Fruit fly (Drosophila melanogaster) whole organism, embryonic: ENCODE measurements around the gene TBC1D16.

Experiments used
- Abd-B ChIP-seq: fragments of 200-800 bp; sonication (Bioruptor generic); optimal IDR thresholded peaks from 2 replicates; lab custom pipeline; 2018; ENCODE audit warnings: missing biosample characterization, mild to moderate bottlenecking, missing genetic modification characterization, moderate library complexity
- B-H1 ChIP-seq: fragments of 200-800 bp; sonication (Bioruptor generic); IDR thresholded peaks from 3 replicates; pipeline ENCODE4 v1.3.6; 2022; ENCODE audit warnings: missing biosample characterization, missing genetic modification characterization
- Bteb2 ChIP-seq: fragments of 200-800 bp; sonication (Bioruptor generic); optimal IDR thresholded peaks from 2 replicates; lab custom pipeline; 2016; ENCODE audit warnings: missing biosample characterization, missing genetic modification characterization
- C15 ChIP-seq: fragments of 200-800 bp; sonication (Bioruptor generic); IDR thresholded peaks from 3 replicates; pipeline ENCODE4 v1.3.6; 2022; ENCODE audit warnings: missing biosample characterization, missing genetic modification characterization
- CG10543 ChIP-seq: fragments of 200-800 bp; sonication (Bioruptor generic); optimal IDR thresholded peaks from 3 replicates; lab custom pipeline; 2017; ENCODE audit warnings: missing biosample characterization, mild to moderate bottlenecking, missing genetic modification characterization, moderate library complexity
- CG12155 ChIP-seq: fragments of 200-800 bp; sonication (Bioruptor generic); optimal IDR thresholded peaks from 3 replicates; lab custom pipeline; 2016; ENCODE audit warnings: missing biosample characterization, missing genetic modification characterization
- CG12769 ChIP-seq: fragments of 200-800 bp; sonication (Bioruptor generic); optimal IDR thresholded peaks from 2 replicates; lab custom pipeline; 2019; ENCODE audit warnings: missing biosample characterization, mild to moderate bottlenecking, missing genetic modification characterization, moderate library complexity
- CG15514 ChIP-seq: fragments of 200-800 bp; sonication (Bioruptor generic); optimal IDR thresholded peaks from 3 replicates; lab custom pipeline; 2017; ENCODE audit warnings: missing biosample characterization, missing genetic modification characterization, mild to moderate bottlenecking, moderate library complexity, missing genetic modification reagents
- CG17186 ChIP-seq: fragments of 200-800 bp; sonication (Bioruptor generic); optimal IDR thresholded peaks from 3 replicates; lab custom pipeline; 2017; ENCODE audit warnings: missing biosample characterization, missing genetic modification reagents, missing genetic modification characterization
- CG2116 ChIP-seq: fragments of 200-800 bp; sonication (Bioruptor generic); optimal IDR thresholded peaks from 3 replicates; lab custom pipeline; 2018; ENCODE audit warnings: missing biosample characterization, mild to moderate bottlenecking, missing genetic modification characterization
- CG32767 ChIP-seq: fragments of 200-800 bp; sonication (Bioruptor generic); IDR thresholded peaks from 2 replicates; pipeline ENCODE4 v1.3.6; 2022; ENCODE audit warnings: missing biosample characterization, missing genetic modification characterization
- CG42726 ChIP-seq: fragments of 200-800 bp; sonication (Bioruptor generic); IDR thresholded peaks from 2 replicates; pipeline ENCODE4 v1.3.6; 2022; ENCODE audit warnings: missing biosample characterization, missing genetic modification characterization; ENCODE audit not compliant: partially characterized antibody
- CG4707 ChIP-seq: fragments of 200-800 bp; sonication (Bioruptor generic); optimal IDR thresholded peaks from 2 replicates; lab custom pipeline; 2018; ENCODE audit warnings: missing biosample characterization, mild to moderate bottlenecking, missing genetic modification characterization, moderate library complexity
- CG7745 ChIP-seq: fragments of 200-800 bp; sonication (Bioruptor generic); optimal IDR thresholded peaks from 2 replicates; lab custom pipeline; 2018; ENCODE audit warnings: missing biosample characterization, mild to moderate bottlenecking, missing genetic modification characterization, moderate library complexity
- CG8290 ChIP-seq, 3 experiments: fragments of 200-800 bp; sonication (Bioruptor generic); optimal IDR thresholded peaks; 2 replicates each; lab custom pipeline; 2016 to 2019; ENCODE audit warnings: missing biosample characterization in 3 of 3, missing genetic modification characterization in 3 of 3, mild to moderate bottlenecking in 2 of 3, moderate library complexity in 1 of 3
- D ChIP-seq, 2 experiments: fragments of 200-800 bp in 1 of 2; fragments of >200 bp in 1 of 2; sonication (Bioruptor generic) in 1 of 2; optimal IDR thresholded peaks; 2 replicates in 1 of 2; 3 replicates in 1 of 2; lab custom pipeline; 2017; ENCODE audit warnings: mild to moderate bottlenecking in 1 of 2, missing biosample characterization in 1 of 2, missing genetic modification characterization in 1 of 2, missing genetic modification reagents in 1 of 2
- Dfd ChIP-seq, 2 experiments: fragments of >200 bp; optimal IDR thresholded peaks; 2 replicates each; lab custom pipeline; 2017; ENCODE audit warnings: missing biosample characterization in 2 of 2, missing genetic modification characterization in 2 of 2
- Dip2 ChIP-seq: fragments of 200-800 bp; sonication (Bioruptor generic); IDR thresholded peaks from 2 replicates; pipeline ENCODE4 v1.3.6; 2022; ENCODE audit warnings: missing biosample characterization, missing genetic modification characterization
- E2f1 ChIP-seq: fragments of 200-800 bp; sonication (Bioruptor generic); IDR thresholded peaks from 2 replicates; pipeline ENCODE4 v1.3.6; 2022; ENCODE audit warnings: missing biosample characterization, missing genetic modification characterization
- GATAe ChIP-seq: fragments of 200-800 bp; sonication (Bioruptor generic); conservative IDR thresholded peaks from 2 replicates; pipeline ENCODE4 v1.3.6; 2022; ENCODE audit warnings: missing biosample characterization, missing genetic modification characterization
- HLH3B ChIP-seq: fragments of 200-800 bp; sonication (Bioruptor generic); IDR thresholded peaks from 2 replicates; pipeline ENCODE4 v1.3.6; 2022; ENCODE audit warnings: missing biosample characterization, missing genetic modification characterization
- MESR4 ChIP-seq: fragments of 200-800 bp; sonication (Bioruptor generic); optimal IDR thresholded peaks from 2 replicates; lab custom pipeline; 2018; ENCODE audit warnings: missing biosample characterization, mild to moderate bottlenecking, missing genetic modification characterization, moderate library complexity
- Oaz ChIP-seq: fragments of 200-800 bp; sonication (Bioruptor generic); IDR thresholded peaks from 2 replicates; pipeline ENCODE4 v1.3.6; 2022; ENCODE audit warnings: missing biosample characterization, missing genetic modification characterization
- Pdp1 ChIP-seq, 2 experiments: fragments of 200-800 bp; sonication (Bioruptor generic); optimal IDR thresholded peaks; 3 replicates each; lab custom pipeline; 2016; ENCODE audit warnings: missing biosample characterization in 2 of 2, missing genetic modification characterization in 2 of 2, mild to moderate bottlenecking in 1 of 2, moderate library complexity in 1 of 2
- Ssrp ChIP-seq: fragments of 200-800 bp; sonication (Bioruptor generic); optimal IDR thresholded peaks from 2 replicates; lab custom pipeline; 2018; ENCODE audit warnings: missing biosample characterization, mild to moderate bottlenecking, missing genetic modification characterization, moderate library complexity
- az2 ChIP-seq: fragments of 200-800 bp; sonication (Bioruptor generic); optimal IDR thresholded peaks from 3 replicates; lab custom pipeline; 2016; ENCODE audit warnings: missing biosample characterization, missing genetic modification characterization
- btn ChIP-seq: fragments of 200-800 bp; sonication (Bioruptor generic); optimal IDR thresholded peaks from 2 replicates; lab custom pipeline; 2016; ENCODE audit warnings: missing biosample characterization, missing genetic modification characterization
- chif ChIP-seq, 2 experiments: fragments of 200-800 bp; sonication (Bioruptor generic); optimal IDR thresholded peaks; 3 replicates each; lab custom pipeline; 2016; ENCODE audit warnings: missing biosample characterization in 2 of 2, missing genetic modification characterization in 2 of 2
- disco-r ChIP-seq: fragments of 200-800 bp; sonication (Bioruptor generic); optimal IDR thresholded peaks from 2 replicates; lab custom pipeline; 2016; ENCODE audit warnings: missing biosample characterization, missing genetic modification characterization
- dm ChIP-seq: fragments of 200-800 bp; sonication (Bioruptor generic); optimal IDR thresholded peaks from 3 replicates; lab custom pipeline; 2016; ENCODE audit warnings: missing biosample characterization, missing genetic modification characterization
- dmrt11E ChIP-seq: fragments of 200-800 bp; sonication (Bioruptor generic); optimal IDR thresholded peaks from 3 replicates; lab custom pipeline; 2018; ENCODE audit warnings: missing biosample characterization, mild to moderate bottlenecking, missing genetic modification characterization, moderate library complexity
- emc ChIP-seq: fragments of 200-800 bp; sonication (Bioruptor generic); optimal IDR thresholded peaks from 2 replicates; lab custom pipeline; 2016; ENCODE audit warnings: missing biosample characterization, missing genetic modification characterization
- gt ChIP-seq: fragments of 200-800 bp; sonication (Bioruptor generic); IDR thresholded peaks from 2 replicates; pipeline ENCODE4 v1.3.6; 2022; ENCODE audit warnings: missing biosample characterization, missing genetic modification characterization
- jigr1 ChIP-seq: fragments of 200-800 bp; sonication (Bioruptor generic); IDR thresholded peaks from 3 replicates; pipeline ENCODE4 v1.3.6; 2022; ENCODE audit warnings: missing biosample characterization, missing genetic modification characterization
- ken ChIP-seq: fragments of 200-800 bp; sonication (Bioruptor generic); IDR thresholded peaks from 3 replicates; pipeline ENCODE4 v1.3.6; 2022; ENCODE audit warnings: missing biosample characterization, missing genetic modification characterization
- lbe ChIP-seq: fragments of 200-800 bp; sonication (Bioruptor generic); optimal IDR thresholded peaks from 2 replicates; lab custom pipeline; 2016; ENCODE audit warnings: missing biosample characterization, mild to moderate bottlenecking, missing genetic modification characterization
- lilli ChIP-seq: fragments of 200-800 bp; sonication (Bioruptor generic); optimal IDR thresholded peaks from 3 replicates; lab custom pipeline; 2016; ENCODE audit warnings: missing biosample characterization, missing genetic modification characterization
- lola ChIP-seq, 3 experiments: fragments of >200 bp in 2 of 3; fragments of 200-800 bp in 1 of 3; sonication (Bioruptor generic) in 1 of 3; optimal IDR thresholded peaks; 2 replicates each; lab custom pipeline; 2017 to 2019; ENCODE audit warnings: missing biosample characterization in 3 of 3, missing genetic modification characterization in 3 of 3, mild to moderate bottlenecking in 1 of 3, moderate library complexity in 1 of 3
- nau ChIP-seq: fragments of 200-800 bp; sonication (Bioruptor generic); optimal IDR thresholded peaks from 3 replicates; lab custom pipeline; 2017; ENCODE audit warnings: missing biosample characterization, mild to moderate bottlenecking, missing genetic modification characterization, missing genetic modification reagents
- org-1 ChIP-seq: fragments of 200-800 bp; sonication (Bioruptor generic); optimal IDR thresholded peaks from 2 replicates; lab custom pipeline; 2017; ENCODE audit warnings: missing biosample characterization, missing genetic modification characterization
- pan ChIP-seq, 4 experiments: fragments of >200 bp in 3 of 4; fragments of 200-800 bp in 1 of 4; sonication (Bioruptor generic) in 1 of 4; optimal IDR thresholded peaks in 3 of 4; IDR thresholded peaks in 1 of 4; 2 replicates each; pipeline versions ENCODE4 v1.3.6 to Lab custom; 2017 to 2022; ENCODE audit warnings: missing biosample characterization in 2 of 4, missing genetic modification characterization in 2 of 4, mixed read lengths in 1 of 4
- peb ChIP-seq: fragments of 200-800 bp; sonication (Bioruptor generic); IDR thresholded peaks from 2 replicates; pipeline ENCODE4 v1.3.6; 2022; ENCODE audit warnings: missing biosample characterization, missing genetic modification characterization
- pros ChIP-seq: fragments of 200-800 bp; sonication (Bioruptor generic); optimal IDR thresholded peaks from 3 replicates; lab custom pipeline; 2019; ENCODE audit warnings: missing biosample characterization, mild to moderate bottlenecking, missing genetic modification characterization, moderate library complexity
- slp2 ChIP-seq: fragments of 200-800 bp; sonication (Bioruptor generic); optimal IDR thresholded peaks from 2 replicates; lab custom pipeline; 2016; ENCODE audit warnings: missing biosample characterization, missing genetic modification characterization
- stc ChIP-seq: fragments of 200-800 bp; sonication (Bioruptor generic); IDR thresholded peaks from 2 replicates; pipeline ENCODE4 v1.3.6; 2022; ENCODE audit warnings: missing biosample characterization, missing genetic modification characterization
- tin ChIP-seq: fragments of 200-800 bp; sonication (Bioruptor generic); optimal IDR thresholded peaks from 3 replicates; lab custom pipeline; 2016; ENCODE audit warnings: missing biosample characterization, missing genetic modification characterization
- unpg ChIP-seq: fragments of 200-800 bp; sonication (Bioruptor generic); optimal IDR thresholded peaks from 3 replicates; lab custom pipeline; 2018; ENCODE audit warnings: missing biosample characterization, mild to moderate bottlenecking, missing genetic modification characterization, moderate library complexity
- wor ChIP-seq: fragments of 200-800 bp; sonication (Bioruptor generic); IDR thresholded peaks from 2 replicates; pipeline ENCODE4 v1.3.6; 2022; ENCODE audit warnings: missing biosample characterization, missing genetic modification characterization

The TBC1D16 gene

dm6 chr2L:10386208-10386805 is 49.1 kb downstream of the TBC1D16 start, which contains the start of the genes Cdk1 and mRpS7 (continued):
- TF ChIP-seq stc (GFP tag; lab: Robert Waterston, UW) (peak; percentile 15; the same call in 1 of the 2 replicates), Dip2 (GFP tag; lab: Robert Waterston, UW) (no peak), Pdp1 (GFP tag; optimal IDR thresholded peaks at IDR 0.05; lab: Kevin White, UChicago) (peak in 1 of 2 experiments; percentile 56), Oaz (GFP tag; lab: Robert Waterston, UW) (peak; percentile 45), dmrt11E (tag; lab: Kevin White, UChicago) (peak; percentile 71), MESR4 (GFP tag; lab: Kevin White, UChicago) (peak; percentile 62), btn (GFP tag; lab: Kevin White, UChicago) (no peak), Ssrp (peak; percentile 75), disco-r (GFP tag; lab: Kevin White, UChicago) (peak; percentile 18), gt (GFP tag; lab: Robert Waterston, UW) (no peak), CG8290 (GFP tag; optimal IDR thresholded peaks at IDR 0.05; lab: Kevin White, UChicago) (peak; percentile 43), CG8290 (tag; optimal IDR thresholded peaks at IDR 0.05; lab: Kevin White, UChicago) (peak in 1 of 2 experiments; percentile 19), C15 (GFP tag; lab: Robert Waterston, UW) (no peak), CG7745 (tag; lab: Kevin White, UChicago) (no peak), CG42726 (GFP tag; lab: Robert Waterston, UW) (no peak), CG12155 (peak; percentile 69), E2f1 (GFP tag; lab: Robert Waterston, UW) (peak; percentile 56), GATAe (no peak), Dfd (GFP tag; optimal IDR thresholded peaks at IDR 0.05; lab: Kevin White, UChicago) (no peak), Bteb2 (GFP tag; lab: Kevin White, UChicago) (peak; percentile 69), D (optimal IDR thresholded peaks at IDR 0.05; lab: Kevin White, UChicago) (no peak), D (GFP tag; optimal IDR thresholded peaks at IDR 0.05; lab: Kevin White, UChicago) (peak; percentile 64), CG15514 (GFP tag; lab: Kevin White, UChicago) (peak; percentile 68), Abd-B (GFP tag; lab: Kevin White, UChicago) (no peak), CG10543 (GFP tag; lab: Kevin White, UChicago) (peak; percentile 7), tin (GFP tag; lab: Kevin White, UChicago) (peak; percentile 66), CG4707 (GFP tag; lab: Kevin White, UChicago) (peak; percentile 12), peb (GFP tag; lab: Robert Waterston, UW) (no peak), chif (GFP tag; optimal IDR thresholded peaks at IDR 0.05; lab: Kevin White, UChicago) (peak; percentile 17 to 53), CG32767 (GFP tag; lab: Robert Waterston, UW) (peak; percentile 61; the same call in 1 of the 2 replicates), emc (GFP tag; lab: Kevin White, UChicago) (no peak), org-1 (GFP tag; lab: Kevin White, UChicago) (no peak), lola (GFP tag; optimal IDR thresholded peaks at IDR 0.05; lab: Kevin White, UChicago) (peak in 1 of 3 experiments; percentile 72), pan (optimal IDR thresholded peaks at IDR 0.05; lab: Kevin White, UChicago) (no peak), pan (GFP tag; optimal IDR thresholded peaks at IDR 0.05 in 1 of 2, IDR thresholded peaks at IDR 0.05 in 1 of 2) (peak in 1 of 2 experiments; percentile 82), B-H1 (GFP tag; lab: Robert Waterston, UW) (peak; percentile 63), lbe (GFP tag; lab: Kevin White, UChicago) (no peak), lilli (GFP tag; lab: Kevin White, UChicago) (peak; percentile 71), CG17186 (peak; percentile 30), HLH3B (GFP tag; lab: Robert Waterston, UW) (no peak), ken (GFP tag; lab: Robert Waterston, UW) (peak; percentile 66; the same call in 2 of the 3 replicates), slp2 (GFP tag; lab: Kevin White, UChicago) (peak; percentile 50), dm (peak; percentile 43), wor (GFP tag; lab: Robert Waterston, UW) (peak; percentile 56; the same call in 1 of the 2 replicates), nau (GFP tag; lab: Kevin White, UChicago) (peak; percentile 12), unpg (peak; percentile 79), az2 (peak; percentile 67), CG12769 (tag; lab: Kevin White, UChicago) (no peak), pros (no peak), CG2116 (GFP tag; lab: Kevin White, UChicago) (peak; percentile 84), jigr1 (GFP tag; lab: Robert Waterston, UW) (peak; percentile 65; the same call in 1 of the 3 replicates)
